Fruit fly (Drosophila melanogaster) whole organism, embryonic: ENCODE measurements around the gene yellow-e3.

Experiments used
- Atf6 ChIP-seq: fragments of 200-800 bp; sonication (Bioruptor generic); IDR thresholded peaks from 2 replicates; pipeline ENCODE4 v1.3.6; 2022; ENCODE audit warnings: missing biosample characterization, missing genetic modification characterization
- C15 ChIP-seq: fragments of 200-800 bp; sonication (Bioruptor generic); IDR thresholded peaks from 3 replicates; pipeline ENCODE4 v1.3.6; 2022; ENCODE audit warnings: missing biosample characterization, missing genetic modification characterization
- CG11093 ChIP-seq: fragments of 200-800 bp; sonication (Bioruptor generic); IDR thresholded peaks from 3 replicates; pipeline ENCODE4 v1.3.6; 2022; ENCODE audit warnings: missing biosample characterization, missing genetic modification characterization
- CG12236 ChIP-seq: fragments of 200-800 bp; sonication (Bioruptor generic); optimal IDR thresholded peaks from 2 replicates; lab custom pipeline; 2016; ENCODE audit warnings: missing biosample characterization, missing genetic modification characterization
- CG12744 ChIP-seq: fragments of 200-800 bp; sonication (Bioruptor generic); optimal IDR thresholded peaks from 2 replicates; lab custom pipeline; 2016; ENCODE audit warnings: missing biosample characterization, missing genetic modification characterization
- CG15269 ChIP-seq: fragments of 200-800 bp; sonication (Bioruptor generic); optimal IDR thresholded peaks from 2 replicates; lab custom pipeline; 2018; ENCODE audit warnings: missing biosample characterization, mild to moderate bottlenecking, missing genetic modification characterization, moderate library complexity
- CG1529 ChIP-seq: fragments of 200-800 bp; sonication (Bioruptor generic); optimal IDR thresholded peaks from 3 replicates; lab custom pipeline; 2018; ENCODE audit warnings: missing biosample characterization, missing genetic modification characterization
- CG17359 ChIP-seq: fragments of 200-800 bp; sonication (Bioruptor generic); optimal IDR thresholded peaks from 3 replicates; lab custom pipeline; 2018; ENCODE audit warnings: missing biosample characterization, mild to moderate bottlenecking, missing genetic modification characterization, moderate library complexity
- CG18619 ChIP-seq: fragments of 200-800 bp; sonication (Bioruptor generic); optimal IDR thresholded peaks from 3 replicates; lab custom pipeline; 2017; ENCODE audit warnings: missing biosample characterization, mild to moderate bottlenecking, missing genetic modification characterization
- CG2712 ChIP-seq: fragments of 200-800 bp; optimal IDR thresholded peaks from 3 replicates; lab custom pipeline; 2019; ENCODE audit warnings: missing biosample characterization, mild to moderate bottlenecking, missing genetic modification characterization, moderate library complexity
- CG2889 ChIP-seq: fragments of 200-800 bp; sonication (Bioruptor generic); IDR thresholded peaks from 3 replicates; pipeline ENCODE4 v1.3.6; 2022; ENCODE audit warnings: missing biosample characterization, missing genetic modification characterization
- CG4360 ChIP-seq: fragments of 200-800 bp; sonication (Bioruptor generic); IDR thresholded peaks from 2 replicates; pipeline ENCODE4 v1.3.6; 2022; ENCODE audit warnings: missing biosample characterization, missing genetic modification characterization
- CG6175 ChIP-seq: fragments of 200-800 bp; sonication (Bioruptor generic); IDR thresholded peaks from 3 replicates; pipeline ENCODE4 v1.3.6; 2022; ENCODE audit warnings: missing biosample characterization, missing genetic modification characterization
- CG7786 ChIP-seq: fragments of 200-800 bp; sonication (Bioruptor generic); optimal IDR thresholded peaks from 2 replicates; lab custom pipeline; 2016; ENCODE audit warnings: missing biosample characterization, missing genetic modification characterization
- CG7928 ChIP-seq: fragments of 200-800 bp; sonication (Bioruptor generic); optimal IDR thresholded peaks from 2 replicates; lab custom pipeline; 2017; ENCODE audit warnings: missing biosample characterization, mild to moderate bottlenecking, missing genetic modification characterization
- CG8944 ChIP-seq: fragments of 200-800 bp; sonication (Bioruptor generic); optimal IDR thresholded peaks from 3 replicates; lab custom pipeline; 2016; ENCODE audit warnings: missing biosample characterization, missing genetic modification characterization
- CHES-1-like ChIP-seq: fragments of 200-800 bp; sonication (Bioruptor generic); optimal IDR thresholded peaks from 2 replicates; lab custom pipeline; 2016; ENCODE audit warnings: missing biosample characterization, missing genetic modification characterization
- Camta ChIP-seq: fragments of 200-800 bp; sonication (Bioruptor generic); optimal IDR thresholded peaks from 2 replicates; lab custom pipeline; 2016; ENCODE audit warnings: missing biosample characterization, missing genetic modification characterization
- Dbx ChIP-seq: fragments of 200-800 bp; sonication (Bioruptor generic); IDR thresholded peaks from 3 replicates; pipeline ENCODE4 v1.3.6; 2022; ENCODE audit warnings: missing biosample characterization, missing genetic modification characterization
- Dip2 ChIP-seq: fragments of 200-800 bp; sonication (Bioruptor generic); IDR thresholded peaks from 2 replicates; pipeline ENCODE4 v1.3.6; 2022; ENCODE audit warnings: missing biosample characterization, missing genetic modification characterization
- Drgx ChIP-seq: fragments of 200-800 bp; sonication (Bioruptor generic); IDR thresholded peaks from 2 replicates; pipeline ENCODE4 v1.3.6; 2022; ENCODE audit warnings: missing biosample characterization, missing genetic modification characterization
- Eip74EF ChIP-seq, 2 experiments: fragments of 200-800 bp in 1 of 2; fragments of >200 bp in 1 of 2; sonication (Bioruptor generic) in 1 of 2; optimal IDR thresholded peaks; 2 replicates each; lab custom pipeline; 2017 to 2019; ENCODE audit warnings: missing biosample characterization in 2 of 2, missing genetic modification characterization in 2 of 2, mild to moderate bottlenecking in 1 of 2, moderate library complexity in 1 of 2
- Fer3 ChIP-seq: fragments of 200-800 bp; sonication (Bioruptor generic); optimal IDR thresholded peaks from 2 replicates; lab custom pipeline; 2018; ENCODE audit warnings: missing biosample characterization, mild to moderate bottlenecking, missing genetic modification characterization, moderate library complexity
- Myb ChIP-seq: fragments of 200-800 bp; sonication (Bioruptor generic); optimal IDR thresholded peaks from 2 replicates; lab custom pipeline; 2016; ENCODE audit warnings: missing biosample characterization, missing genetic modification characterization
- Neu2 ChIP-seq: fragments of 200-800 bp; sonication (Bioruptor generic); optimal IDR thresholded peaks from 3 replicates; lab custom pipeline; 2016; ENCODE audit warnings: missing biosample characterization, missing genetic modification characterization, borderline replicate concordance
- Ptx1 ChIP-seq: fragments of 200-800 bp; sonication (Bioruptor generic); IDR thresholded peaks from 2 replicates; pipeline ENCODE4 v1.3.6; 2022; ENCODE audit warnings: missing biosample characterization, missing genetic modification characterization
- Rx ChIP-seq: fragments of 200-800 bp; sonication (Bioruptor generic); IDR thresholded peaks from 2 replicates; pipeline ENCODE4 v1.3.6; 2022; ENCODE audit warnings: missing biosample characterization, missing genetic modification characterization
- Six4 ChIP-seq: fragments of 200-800 bp; sonication (Bioruptor generic); optimal IDR thresholded peaks from 2 replicates; lab custom pipeline; 2016; ENCODE audit warnings: missing biosample characterization, missing genetic modification characterization
- Sox100B ChIP-seq: fragments of 200-800 bp; sonication (Bioruptor generic); optimal IDR thresholded peaks from 3 replicates; lab custom pipeline; 2018; ENCODE audit warnings: missing biosample characterization, mild to moderate bottlenecking, missing genetic modification characterization
- Ssrp ChIP-seq: fragments of 200-800 bp; sonication (Bioruptor generic); optimal IDR thresholded peaks from 2 replicates; lab custom pipeline; 2018; ENCODE audit warnings: missing biosample characterization, mild to moderate bottlenecking, missing genetic modification characterization, moderate library complexity
- Vsx1 ChIP-seq: fragments of 200-800 bp; sonication (Bioruptor generic); optimal IDR thresholded peaks from 2 replicates; lab custom pipeline; 2017; ENCODE audit warnings: missing biosample characterization, mild to moderate bottlenecking, missing genetic modification characterization, missing genetic modification reagents
- cato ChIP-seq: fragments of 200-800 bp; sonication (Bioruptor generic); optimal IDR thresholded peaks from 2 replicates; lab custom pipeline; 2016; ENCODE audit warnings: missing biosample characterization, missing genetic modification characterization, borderline replicate concordance
- disco-r ChIP-seq: fragments of 200-800 bp; sonication (Bioruptor generic); optimal IDR thresholded peaks from 2 replicates; lab custom pipeline; 2016; ENCODE audit warnings: missing biosample characterization, missing genetic modification characterization
- dmrt99B ChIP-seq: fragments of 200-800 bp; sonication (Bioruptor generic); optimal IDR thresholded peaks from 2 replicates; lab custom pipeline; 2018; ENCODE audit warnings: missing biosample characterization, mild to moderate bottlenecking, missing genetic modification characterization, moderate library complexity
- en ChIP-seq: fragments of 200-800 bp; sonication (Bioruptor generic); optimal IDR thresholded peaks from 2 replicates; lab custom pipeline; 2016; ENCODE audit warnings: missing biosample characterization, missing genetic modification characterization
- fd3F ChIP-seq: fragments of 200-800 bp; sonication (Bioruptor generic); optimal IDR thresholded peaks from 2 replicates; lab custom pipeline; 2018; ENCODE audit warnings: missing biosample characterization, mild to moderate bottlenecking, missing genetic modification characterization, moderate library complexity
- fd96Cb ChIP-seq: fragments of 200-800 bp; sonication (Bioruptor generic); optimal IDR thresholded peaks from 2 replicates; lab custom pipeline; 2018; ENCODE audit warnings: missing biosample characterization, mild to moderate bottlenecking, missing genetic modification characterization, moderate library complexity
- gcm2 ChIP-seq: fragments of 200-800 bp; sonication (Bioruptor generic); optimal IDR thresholded peaks from 2 replicates; lab custom pipeline; 2016; ENCODE audit warnings: missing biosample characterization, missing genetic modification characterization
- gem ChIP-seq: fragments of 200-800 bp; sonication (Bioruptor generic); optimal IDR thresholded peaks from 2 replicates; lab custom pipeline; 2019; ENCODE audit warnings: missing biosample characterization, mild to moderate bottlenecking, missing genetic modification characterization, moderate library complexity
- grau ChIP-seq: fragments of 200-800 bp; optimal IDR thresholded peaks from 3 replicates; lab custom pipeline; 2019; ENCODE audit warnings: missing biosample characterization, mild to moderate bottlenecking, missing genetic modification characterization, moderate library complexity
- hbn ChIP-seq: fragments of 200-800 bp; sonication (Bioruptor generic); IDR thresholded peaks from 2 replicates; pipeline ENCODE4 v1.3.6; 2022; ENCODE audit warnings: missing biosample characterization, missing genetic modification characterization; ENCODE audit not compliant: partially characterized antibody
- klu ChIP-seq: fragments of 200-800 bp; sonication (Bioruptor generic); IDR thresholded peaks from 2 replicates; pipeline ENCODE4 v1.3.6; 2022; ENCODE audit warnings: missing biosample characterization, missing genetic modification characterization
- row ChIP-seq: fragments of 200-800 bp; sonication (Bioruptor generic); IDR thresholded peaks from 3 replicates; pipeline ENCODE4 v1.3.6; 2022; ENCODE audit warnings: missing biosample characterization, missing genetic modification characterization
- salm ChIP-seq: fragments of 200-800 bp; sonication (Bioruptor generic); optimal IDR thresholded peaks from 2 replicates; lab custom pipeline; 2018; ENCODE audit warnings: missing biosample characterization, mild to moderate bottlenecking, missing genetic modification characterization
- sqz ChIP-seq: fragments of 200-800 bp; sonication (Bioruptor generic); optimal IDR thresholded peaks from 3 replicates; lab custom pipeline; 2018; ENCODE audit warnings: missing biosample characterization, mild to moderate bottlenecking, missing genetic modification characterization
- tap ChIP-seq: fragments of 200-800 bp; optimal IDR thresholded peaks from 3 replicates; lab custom pipeline; 2019; ENCODE audit warnings: missing biosample characterization, mild to moderate bottlenecking, missing genetic modification characterization, moderate library complexity
- tio ChIP-seq: fragments of 200-800 bp; sonication (Bioruptor generic); optimal IDR thresholded peaks from 2 replicates; lab custom pipeline; 2017; ENCODE audit warnings: missing biosample characterization, missing genetic modification characterization, inconsistent platforms
- vvl ChIP-seq: fragments of 200-800 bp; sonication (Bioruptor generic); IDR thresholded peaks from 2 replicates; pipeline ENCODE4 v1.3.6; 2022; ENCODE audit warnings: missing biosample characterization, missing genetic modification characterization

yellow-e3 gene

dm6 chr3R:13366561-13367518, 37.8 kb downstream of the yellow-e3 start, which contains the start of gene Elp6 (continued):
- TF ChIP-seq Eip74EF (GFP tag; optimal IDR thresholded peaks at IDR 0.05; lab: Kevin White, UChicago) = peak in 1 of 2 experiments; percentile 25
- TF ChIP-seq CG2712 (tag; lab: Kevin White, UChicago) = peak; percentile 47
- peak; percentile 53; the same call in 2 of the 3 replicates for TF ChIP-seq Dbx (GFP tag; lab: Robert Waterston, UW)
- TF ChIP-seq row = peak; percentile 62
- peak; percentile 46 for TF ChIP-seq CG7928
- 0 out of 3 replicates have a peak, but pooled peaks have one; percentile 46 for TF ChIP-seq CG2889 (GFP tag; lab: Robert Waterston, UW)
- TF ChIP-seq Vsx1 (GFP tag; lab: Kevin White, UChicago) = peak; percentile 38
- TF ChIP-seq CHES-1-like (GFP tag; lab: Kevin White, UChicago) = no peak
- no peak for TF ChIP-seq CG1529 (GFP tag; lab: Kevin White, UChicago)
- peak; percentile 32 for TF ChIP-seq CG12236 (GFP tag; lab: Kevin White, UChicago)
- peak; percentile 81 for TF ChIP-seq gem (tag; lab: Kevin White, UChicago)
- peak; percentile 74 for TF ChIP-seq CG15269 (tag; lab: Kevin White, UChicago)
- no peak for TF ChIP-seq CG6175 (GFP tag; lab: Robert Waterston, UW)
- 0 out of 2 replicates have a peak, but pooled peaks have one; percentile 6 for TF ChIP-seq Dip2 (GFP tag; lab: Robert Waterston, UW)
- TF ChIP-seq Sox100B (GFP tag; lab: Kevin White, UChicago) = peak; percentile 81
- TF ChIP-seq CG18619 (GFP tag; lab: Kevin White, UChicago) = peak; percentile 81
- peak; percentile 69 for TF ChIP-seq Ptx1
- TF ChIP-seq en (GFP tag; lab: Kevin White, UChicago) = no peak
- TF ChIP-seq Rx = peak; percentile 48
- peak; percentile 35 for TF ChIP-seq CG7786
- peak; percentile 50; the same call in 1 of the 2 replicates for TF ChIP-seq Atf6 (GFP tag; lab: Robert Waterston, UW)
- TF ChIP-seq CG12744 = peak; percentile 51
- TF ChIP-seq Six4 (GFP tag; lab: Kevin White, UChicago) = peak; percentile 47
- TF ChIP-seq disco-r (GFP tag; lab: Kevin White, UChicago) = peak; percentile 51
- TF ChIP-seq hbn (GFP tag; lab: Robert Waterston, UW) = no peak
- TF ChIP-seq fd3F (GFP tag; lab: Kevin White, UChicago) = peak; percentile 34
- peak; percentile 29 for TF ChIP-seq Myb (GFP tag; lab: Kevin White, UChicago)
- 0 out of 3 replicates have a peak, but pooled peaks have one; percentile 31 for TF ChIP-seq CG11093 (GFP tag; lab: Robert Waterston, UW)
- no peak for TF ChIP-seq Neu2 (GFP tag; lab: Kevin White, UChicago)
- TF ChIP-seq vvl (GFP tag; lab: Robert Waterston, UW) = peak; percentile 58; the same call in 1 of the 2 replicates
- TF ChIP-seq C15 (GFP tag; lab: Robert Waterston, UW) = 0 out of 3 replicates have a peak, but pooled peaks have one; percentile 19
- peak; percentile 52 for TF ChIP-seq Camta (GFP tag; lab: Kevin White, UChicago)
- peak; percentile 73 for TF ChIP-seq dmrt99B
- TF ChIP-seq Ssrp (tag; lab: Kevin White, UChicago) = peak; percentile 46
- TF ChIP-seq Fer3 = peak; percentile 65
- peak; percentile 47; the same call in 1 of the 2 replicates for TF ChIP-seq klu (GFP tag; lab: Robert Waterston, UW)
- no peak for TF ChIP-seq salm (tag; lab: Kevin White, UChicago)
- peak; percentile 82 for TF ChIP-seq tio (GFP tag; lab: Kevin White, UChicago)
- peak; percentile 41 for TF ChIP-seq CG8944
- peak; percentile 49 for TF ChIP-seq gcm2 (GFP tag; lab: Kevin White, UChicago)
- TF ChIP-seq CG4360 = no peak
- TF ChIP-seq CG17359 (tag; lab: Kevin White, UChicago) = peak; percentile 57
- peak; percentile 47 for TF ChIP-seq tap (tag; lab: Kevin White, UChicago)
- TF ChIP-seq sqz (GFP tag; lab: Kevin White, UChicago) = peak; percentile 2
- peak; percentile 71 for TF ChIP-seq grau (tag; lab: Kevin White, UChicago)
- peak; percentile 55 for TF ChIP-seq cato
- TF ChIP-seq Drgx (GFP tag; lab: Robert Waterston, UW) = peak; percentile 63
- TF ChIP-seq fd96Cb (tag; lab: Kevin White, UChicago) = peak; percentile 49
